Fruit fly (Drosophila melanogaster) whole organism, pupa: ENCODE measurements around the gene CG5447.

ENCODE experiments used
- CG10348 ChIP-seq: fragments of 200-800 bp; sonication (Bioruptor generic); IDR thresholded peaks from 2 replicates; pipeline ENCODE4 v1.3.6; 2022; ENCODE audit warnings: missing biosample characterization, missing genetic modification characterization
- CG12605 ChIP-seq: fragments of 200-800 bp; sonication (Bioruptor generic); IDR thresholded peaks from 2 replicates; pipeline ENCODE4 v1.3.6; 2022; ENCODE audit warnings: missing biosample characterization, missing genetic modification characterization
- CG13204 ChIP-seq: fragments of 200-800 bp; sonication (Bioruptor generic); optimal IDR thresholded peaks from 2 replicates; lab custom pipeline; 2018; ENCODE audit warnings: missing biosample characterization, mild to moderate bottlenecking, missing genetic modification characterization, moderate library complexity
- CG14655 ChIP-seq: fragments of 200-800 bp; sonication (Bioruptor generic); optimal IDR thresholded peaks from 3 replicates; lab custom pipeline; 2017; ENCODE audit warnings: mild to moderate bottlenecking, missing biosample characterization, missing genetic modification reagents, missing genetic modification characterization
- CG15710 ChIP-seq: fragments of 200-800 bp; sonication (Bioruptor generic); optimal IDR thresholded peaks from 2 replicates; lab custom pipeline; 2018; ENCODE audit warnings: missing biosample characterization, mild to moderate bottlenecking, missing genetic modification characterization, moderate library complexity
- CG17806 ChIP-seq: fragments of 200-800 bp; sonication (Bioruptor generic); optimal IDR thresholded peaks from 2 replicates; lab custom pipeline; 2018; ENCODE audit warnings: missing biosample characterization, mild to moderate bottlenecking, missing genetic modification characterization, moderate library complexity
- CG32121 ChIP-seq: fragments of 200-800 bp; sonication (Bioruptor generic); IDR thresholded peaks from 2 replicates; pipeline ENCODE4 v1.3.6; 2022; ENCODE audit warnings: missing biosample characterization, missing genetic modification characterization
- CG34367 ChIP-seq: fragments of 200-800 bp; sonication (Bioruptor generic); optimal IDR thresholded peaks from 2 replicates; lab custom pipeline; 2018; ENCODE audit warnings: missing biosample characterization, mild to moderate bottlenecking, missing genetic modification characterization
- CG4496 ChIP-seq: fragments of 200-800 bp; sonication (Bioruptor generic); IDR thresholded peaks from 3 replicates; pipeline ENCODE4 v1.3.6; 2022; ENCODE audit warnings: missing biosample characterization, missing genetic modification characterization
- CG8159 ChIP-seq: fragments of 200-800 bp; sonication (Bioruptor generic); optimal IDR thresholded peaks from 3 replicates; lab custom pipeline; 2018; ENCODE audit warnings: missing biosample characterization, mild to moderate bottlenecking, missing genetic modification characterization, moderate library complexity
- CG8301 ChIP-seq: fragments of 200-800 bp; sonication (Bioruptor generic); optimal IDR thresholded peaks from 2 replicates; lab custom pipeline; 2018; ENCODE audit warnings: missing biosample characterization, mild to moderate bottlenecking, missing genetic modification characterization
- CG9948 ChIP-seq: fragments of 200-800 bp; sonication (Bioruptor generic); optimal IDR thresholded peaks from 2 replicates; lab custom pipeline; 2018; ENCODE audit warnings: missing biosample characterization, mild to moderate bottlenecking, missing genetic modification characterization, moderate library complexity
- D1 ChIP-seq: fragments of 200-800 bp; sonication (Bioruptor generic); optimal IDR thresholded peaks from 2 replicates; lab custom pipeline; 2018; ENCODE audit warnings: missing biosample characterization, mild to moderate bottlenecking, missing genetic modification characterization, moderate library complexity
- EcR ChIP-seq: fragments of 200-800 bp; sonication (Bioruptor generic); optimal IDR thresholded peaks from 3 replicates; lab custom pipeline; 2019; ENCODE audit warnings: missing biosample characterization, missing genetic modification characterization, mild to moderate bottlenecking, moderate library complexity, missing genetic modification reagents
- Ets98B ChIP-seq: fragments of 200-800 bp; sonication (Bioruptor generic); IDR thresholded peaks from 2 replicates; pipeline ENCODE4 v1.3.6; 2022; ENCODE audit warnings: missing biosample characterization, missing genetic modification characterization
- Pif1A ChIP-seq: fragments of 200-800 bp; sonication (Bioruptor generic); optimal IDR thresholded peaks from 3 replicates; lab custom pipeline; 2016; ENCODE audit warnings: missing biosample characterization, missing genetic modification characterization
- Pif1B ChIP-seq: fragments of 200-800 bp; sonication (Bioruptor generic); optimal IDR thresholded peaks from 3 replicates; lab custom pipeline; 2016; ENCODE audit warnings: missing biosample characterization, missing genetic modification characterization
- Snoo ChIP-seq: fragments of 200-800 bp; sonication (Bioruptor generic); optimal IDR thresholded peaks from 3 replicates; lab custom pipeline; 2017; ENCODE audit warnings: missing biosample characterization, mild to moderate bottlenecking, missing genetic modification characterization, inconsistent platforms
- fd96Ca ChIP-seq: fragments of 200-800 bp; sonication (Bioruptor generic); IDR thresholded peaks from 3 replicates; pipeline ENCODE4 v1.3.6; 2022; ENCODE audit warnings: missing biosample characterization, missing genetic modification characterization
- gl ChIP-seq: fragments of 200-800 bp; sonication (Bioruptor generic); optimal IDR thresholded peaks from 2 replicates; lab custom pipeline; 2018; ENCODE audit warnings: missing biosample characterization, mild to moderate bottlenecking, missing genetic modification characterization
- rn ChIP-seq: fragments of 200-800 bp; sonication (Bioruptor generic); IDR thresholded peaks from 2 replicates; pipeline ENCODE4 v1.3.6; 2022; ENCODE audit warnings: missing biosample characterization, missing genetic modification characterization

The CG5447 gene

DNA sequence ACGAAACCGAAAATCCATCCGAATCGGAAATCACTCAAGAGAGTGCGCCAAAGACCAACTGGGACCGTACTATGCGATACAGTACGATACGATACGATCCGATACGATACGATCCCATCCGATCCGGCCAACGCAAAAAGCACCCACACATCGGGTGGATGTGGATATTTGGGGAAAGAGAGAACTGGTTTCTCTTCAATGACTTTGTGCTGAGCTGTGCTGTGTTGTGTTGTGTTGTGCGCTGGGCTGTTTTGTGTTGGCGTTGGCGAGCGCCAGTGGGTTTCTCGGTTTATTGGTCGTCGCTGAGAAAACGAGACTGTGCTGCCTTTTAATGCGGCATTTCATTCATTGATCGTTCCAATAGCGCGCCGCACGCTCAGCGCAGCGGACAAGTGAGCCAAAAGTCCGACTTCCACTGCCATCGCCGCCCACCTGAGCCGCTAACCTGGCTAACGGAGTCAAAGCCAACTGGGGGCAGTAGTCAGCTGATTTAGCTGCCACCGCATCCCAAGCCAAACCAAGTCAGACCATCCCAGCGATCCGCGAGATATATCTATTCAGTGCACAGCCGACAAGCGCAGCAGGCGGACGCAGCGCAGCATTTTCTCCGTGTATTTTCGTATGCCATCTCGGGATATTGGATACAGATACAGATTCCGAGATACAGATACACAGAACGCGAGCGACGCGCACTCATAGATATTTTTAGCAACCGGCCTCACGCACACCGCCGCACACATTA lies 11.7 kb upstream of the CG5447 start, which contains the start of gene tx:
Gene tx, plus strand, starts transcription at position 324 of the 742 bp plus-strand sequence.
- TF ChIP-seq Snoo (no peak), CG17806 (tag; lab: Kevin White, UChicago) (no peak), rn (GFP tag; lab: Robert Waterston, UW) (no peak), CG8159 (tag; lab: Kevin White, UChicago) (no peak), CG13204 (peak; percentile 56), fd96Ca (no peak; the same call in 2 of the 3 replicates), CG10348 (GFP tag; lab: Robert Waterston, UW) (no peak), CG9948 (tag; lab: Kevin White, UChicago) (no peak), CG34367 (tag; lab: Kevin White, UChicago) (no peak), CG15710 (tag; lab: Kevin White, UChicago) (no peak), CG12605 (GFP tag; lab: Robert Waterston, UW) (peak; percentile 10; the same call in 1 of the 2 replicates), CG4496 (GFP tag; lab: Robert Waterston, UW) (0 out of 3 replicates have a peak, but pooled peaks have one; percentile 7), EcR (GFP tag; lab: Kevin White, UChicago) (no peak), CG14655 (GFP tag; lab: Kevin White, UChicago) (no peak), Pif1B (GFP tag; lab: Kevin White, UChicago) (no peak), CG8301 (tag; lab: Kevin White, UChicago) (no peak), Pif1A (no peak), Ets98B (GFP tag; lab: Robert Waterston, UW) (peak; percentile 9; the same call in 1 of the 2 replicates), CG32121 (0 out of 2 replicates have a peak, but pooled peaks have one; percentile 38), gl (tag; lab: Kevin White, UChicago) (no peak), D1 (tag; lab: Kevin White, UChicago) (no peak)

- peak; percentile 2 for TF ChIP-seq gl (tag; lab: Kevin White, UChicago)
- peak; percentile 40 for TF ChIP-seq rn (GFP tag; lab: Robert Waterston, UW)
- peak; percentile 62 for TF ChIP-seq CG32121
- TF ChIP-seq CG12605 (GFP tag; lab: Robert Waterston, UW): peak; percentile 57; the same call in 1 of the 2 replicates
- no peak for TF ChIP-seq CG17806 (tag; lab: Kevin White, UChicago)
- no peak for TF ChIP-seq CG13204
- no peak for TF ChIP-seq Pif1A
- TF ChIP-seq Pif1B (GFP tag; lab: Kevin White, UChicago): no peak
- TF ChIP-seq D1 (tag; lab: Kevin White, UChicago): no peak
- no peak for TF ChIP-seq EcR (GFP tag; lab: Kevin White, UChicago)
- no peak for TF ChIP-seq CG10348 (GFP tag; lab: Robert Waterston, UW)
- no peak for TF ChIP-seq CG8159 (tag; lab: Kevin White, UChicago)
- peak; percentile 70 for TF ChIP-seq Ets98B (GFP tag; lab: Robert Waterston, UW)
- TF ChIP-seq CG4496 (GFP tag; lab: Robert Waterston, UW): peak; percentile 66; the same call in 2 of the 3 replicates
- peak; percentile 51 for TF ChIP-seq CG14655 (GFP tag; lab: Kevin White, UChicago)
- peak; percentile 57; the same call in 2 of the 3 replicates for TF ChIP-seq fd96Ca
- TF ChIP-seq CG34367 (tag; lab: Kevin White, UChicago): no peak
- no peak for TF ChIP-seq Snoo
- TF ChIP-seq CG15710 (tag; lab: Kevin White, UChicago): no peak
- TF ChIP-seq CG8301 (tag; lab: Kevin White, UChicago): peak; percentile 46
- TF ChIP-seq CG9948 (tag; lab: Kevin White, UChicago): no peak
- TF ChIP-seq, all 21 proteins: peak for 9
Measured at dm6 chr3R:26442609-26443180, 9.6 kb upstream of the CG5447 start.

- peak; percentile 41 for TF ChIP-seq CG14655 (GFP tag; lab: Kevin White, UChicago)
- no peak for TF ChIP-seq EcR (GFP tag; lab: Kevin White, UChicago)
- peak; percentile 4 for TF ChIP-seq CG8159 (tag; lab: Kevin White, UChicago)
- no peak for TF ChIP-seq fd96Ca
- TF ChIP-seq CG17806 (tag; lab: Kevin White, UChicago): no peak
- TF ChIP-seq CG4496 (GFP tag; lab: Robert Waterston, UW): 0 out of 3 replicates have a peak, but pooled peaks have one; percentile 42
- TF ChIP-seq CG8301 (tag; lab: Kevin White, UChicago): peak; percentile 25
- TF ChIP-seq Pif1A: no peak
- TF ChIP-seq CG12605 (GFP tag; lab: Robert Waterston, UW): no peak
Measured at dm6 chr3R:26443343-26443742, 9.0 kb upstream of the CG5447 start.

- peak; percentile 38; the same call in 1 of the 3 replicates for TF ChIP-seq fd96Ca
- TF ChIP-seq Pif1B (GFP tag; lab: Kevin White, UChicago): no peak
- TF ChIP-seq CG13204: no peak
- TF ChIP-seq CG12605 (GFP tag; lab: Robert Waterston, UW): no peak
- peak; percentile 43 for TF ChIP-seq Pif1A
- no peak for TF ChIP-seq CG15710 (tag; lab: Kevin White, UChicago)
- TF ChIP-seq Ets98B (GFP tag; lab: Robert Waterston, UW): peak; percentile 53; the same call in 1 of the 2 replicates
- TF ChIP-seq CG32121: peak; percentile 40; the same call in 1 of the 2 replicates
- no peak for TF ChIP-seq Snoo
- TF ChIP-seq CG8301 (tag; lab: Kevin White, UChicago): peak; percentile 85
- no peak for TF ChIP-seq CG34367 (tag; lab: Kevin White, UChicago)
- no peak for TF ChIP-seq rn (GFP tag; lab: Robert Waterston, UW)
- TF ChIP-seq CG10348 (GFP tag; lab: Robert Waterston, UW): no peak
- TF ChIP-seq CG4496 (GFP tag; lab: Robert Waterston, UW): 0 out of 3 replicates have a peak, but pooled peaks have one; percentile 17
- TF ChIP-seq CG14655 (GFP tag; lab: Kevin White, UChicago): peak; percentile 87
- TF ChIP-seq EcR (GFP tag; lab: Kevin White, UChicago): no peak
- TF ChIP-seq CG17806 (tag; lab: Kevin White, UChicago): peak; percentile 53
- peak; percentile 48 for TF ChIP-seq CG9948 (tag; lab: Kevin White, UChicago)
- TF ChIP-seq CG8159 (tag; lab: Kevin White, UChicago): peak; percentile 54
Measured at dm6 chr3R:26443875-26444511, 8.3 kb upstream of the CG5447 start.
